Worm (Caenorhabditis elegans): ENCODE measurements around the gene nhr-184.

DNA sequence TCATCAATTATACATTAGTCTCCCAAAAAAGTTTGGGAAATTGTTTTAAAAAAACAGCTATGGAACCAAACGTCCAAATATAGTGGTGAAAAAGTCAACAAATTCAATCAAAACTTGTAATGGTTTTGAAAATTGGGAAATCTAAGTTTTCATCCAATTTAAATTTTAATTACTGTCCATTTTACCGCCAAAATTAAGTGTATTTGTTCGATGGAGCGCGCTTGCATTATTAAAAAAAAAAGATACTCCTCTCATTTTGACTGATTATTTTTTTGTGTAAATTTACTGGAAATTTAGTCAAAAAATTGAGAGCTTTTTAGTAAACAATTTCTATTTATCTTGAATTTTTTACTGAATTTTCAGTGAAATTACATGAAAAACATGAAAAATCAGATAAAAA, 39.8 kb downstream of the nhr-184 start:
- TF ChIP-seq dao-5 (tag; optimal IDR thresholded peaks at IDR 0.05), result no peak
- TF ChIP-seq W03F9.2 (tag; optimal IDR thresholded peaks at IDR 0.05), result no peak
- no peak for TF ChIP-seq him-1 (tag; optimal IDR thresholded peaks at IDR 0.05)
